Fruit fly (Drosophila melanogaster) whole organism, embryonic: ENCODE results near the gene SelT.
A peak's percentile ranks its signal among the peaks of the same experiment; 100 is the strongest.

Source experiments
- Ada2b ChIP-seq: fragments of 200-800 bp; sonication (Bioruptor generic); IDR thresholded peaks from 2 replicates; pipeline ENCODE4 v1.3.6; 2022; ENCODE audit warnings: missing biosample characterization, missing genetic modification characterization
- Aef1 ChIP-seq: fragments of 200-800 bp; sonication (Bioruptor generic); IDR thresholded peaks from 3 replicates; pipeline ENCODE4 v1.3.6; 2022; ENCODE audit warnings: missing biosample characterization, missing genetic modification characterization
- Antp ChIP-seq: fragments of 200-800 bp; sonication (Bioruptor generic); optimal IDR thresholded peaks from 3 replicates; lab custom pipeline; 2016; ENCODE audit warnings: missing biosample characterization, missing genetic modification characterization
- BtbVII ChIP-seq: fragments of 200-800 bp; sonication (Bioruptor generic); optimal IDR thresholded peaks from 3 replicates; lab custom pipeline; 2017; ENCODE audit warnings: missing biosample characterization, mild to moderate bottlenecking, missing genetic modification characterization
- CG10209 ChIP-seq: fragments of 200-800 bp; sonication (Bioruptor generic); optimal IDR thresholded peaks from 3 replicates; lab custom pipeline; 2017; ENCODE audit warnings: missing biosample characterization, mild to moderate bottlenecking, missing genetic modification characterization, missing genetic modification reagents
- CG10462 ChIP-seq: fragments of 200-800 bp; sonication (Bioruptor generic); optimal IDR thresholded peaks from 2 replicates; lab custom pipeline; 2016; ENCODE audit warnings: missing biosample characterization, missing genetic modification characterization
- CG10979 ChIP-seq: fragments of 200-800 bp; sonication (Bioruptor generic); optimal IDR thresholded peaks from 2 replicates; lab custom pipeline; 2018; ENCODE audit warnings: missing biosample characterization, mild to moderate bottlenecking, missing genetic modification characterization, moderate library complexity
- CG11560 ChIP-seq: fragments of 200-800 bp; sonication (Bioruptor generic); IDR thresholded peaks from 3 replicates; pipeline ENCODE4 v1.3.6; 2022; ENCODE audit warnings: missing biosample characterization, missing genetic modification characterization
- CG12155 ChIP-seq: fragments of 200-800 bp; sonication (Bioruptor generic); optimal IDR thresholded peaks from 3 replicates; lab custom pipeline; 2016; ENCODE audit warnings: missing biosample characterization, missing genetic modification characterization
- CG14965 ChIP-seq: fragments of 200-800 bp; sonication (Bioruptor generic); optimal IDR thresholded peaks from 2 replicates; lab custom pipeline; 2016; ENCODE audit warnings: missing biosample characterization, missing genetic modification characterization, borderline replicate concordance
- CG1603 ChIP-seq: fragments of 200-800 bp; sonication (Bioruptor generic); optimal IDR thresholded peaks from 2 replicates; lab custom pipeline; 2019; ENCODE audit warnings: missing biosample characterization, mild to moderate bottlenecking, missing genetic modification characterization, moderate library complexity
- CG16863 ChIP-seq: fragments of 200-800 bp; sonication (Bioruptor generic); optimal IDR thresholded peaks from 3 replicates; lab custom pipeline; 2016; ENCODE audit warnings: missing biosample characterization, missing genetic modification characterization
- CG18764 ChIP-seq: fragments of 200-800 bp; sonication (Bioruptor generic); optimal IDR thresholded peaks from 3 replicates; lab custom pipeline; 2016; ENCODE audit warnings: missing biosample characterization, missing genetic modification characterization
- CG2678 ChIP-seq: fragments of 200-800 bp; sonication (Bioruptor generic); optimal IDR thresholded peaks from 3 replicates; lab custom pipeline; 2019; ENCODE audit warnings: missing biosample characterization, mild to moderate bottlenecking, missing genetic modification characterization, moderate library complexity
- CG2712 ChIP-seq: fragments of 200-800 bp; optimal IDR thresholded peaks from 3 replicates; lab custom pipeline; 2019; ENCODE audit warnings: missing biosample characterization, mild to moderate bottlenecking, missing genetic modification characterization, moderate library complexity
- CG5180 ChIP-seq: fragments of 200-800 bp; sonication (Bioruptor generic); optimal IDR thresholded peaks from 3 replicates; lab custom pipeline; 2017; ENCODE audit warnings: missing biosample characterization, missing genetic modification characterization, mild to moderate bottlenecking, moderate library complexity, missing genetic modification reagents
- CG7928 ChIP-seq: fragments of 200-800 bp; sonication (Bioruptor generic); optimal IDR thresholded peaks from 2 replicates; lab custom pipeline; 2017; ENCODE audit warnings: missing biosample characterization, mild to moderate bottlenecking, missing genetic modification characterization
- CG8359 ChIP-seq: fragments of 200-800 bp; sonication (Bioruptor generic); optimal IDR thresholded peaks from 2 replicates; lab custom pipeline; 2017; ENCODE audit warnings: missing biosample characterization, mild to moderate bottlenecking, missing genetic modification characterization, borderline replicate concordance
- CG8388 ChIP-seq: fragments of 200-800 bp; sonication (Bioruptor generic); optimal IDR thresholded peaks from 2 replicates; lab custom pipeline; 2019; ENCODE audit warnings: missing biosample characterization, mild to moderate bottlenecking, missing genetic modification characterization, moderate library complexity
- CG8944 ChIP-seq: fragments of 200-800 bp; sonication (Bioruptor generic); optimal IDR thresholded peaks from 3 replicates; lab custom pipeline; 2016; ENCODE audit warnings: missing biosample characterization, missing genetic modification characterization
- CG9797 ChIP-seq: fragments of 200-800 bp; sonication (Bioruptor generic); optimal IDR thresholded peaks from 3 replicates; lab custom pipeline; 2018; ENCODE audit warnings: missing biosample characterization, mild to moderate bottlenecking, missing genetic modification characterization
- Chrac-16 ChIP-seq: fragments of 200-800 bp; sonication (Bioruptor generic); optimal IDR thresholded peaks from 3 replicates; lab custom pipeline; 2016; ENCODE audit warnings: missing biosample characterization, missing genetic modification characterization
- Deaf1 ChIP-seq: fragments of 200-800 bp; optimal IDR thresholded peaks from 3 replicates; lab custom pipeline; 2019; ENCODE audit warnings: missing biosample characterization, mild to moderate bottlenecking, missing genetic modification characterization, moderate library complexity
- Dip3 ChIP-seq: fragments of 200-800 bp; sonication (Bioruptor generic); optimal IDR thresholded peaks from 3 replicates; lab custom pipeline; 2016; ENCODE audit warnings: missing biosample characterization, missing genetic modification characterization
- Doc3 ChIP-seq: fragments of 200-800 bp; sonication (Bioruptor generic); IDR thresholded peaks from 3 replicates; pipeline ENCODE4 v1.3.6; 2022; ENCODE audit warnings: missing biosample characterization, missing genetic modification characterization; ENCODE audit not compliant: partially characterized antibody
- Ets65A ChIP-seq: fragments of 200-800 bp; sonication (Bioruptor generic); peaks from one replicate; lab custom pipeline; 2016; ENCODE audit warnings: missing biosample characterization, missing genetic modification characterization
- Fer2 ChIP-seq: fragments of 200-800 bp; sonication (Bioruptor generic); optimal IDR thresholded peaks from 2 replicates; lab custom pipeline; 2018; ENCODE audit warnings: missing biosample characterization, mild to moderate bottlenecking, missing genetic modification characterization, moderate library complexity
- GATAe ChIP-seq: fragments of 200-800 bp; sonication (Bioruptor generic); conservative IDR thresholded peaks from 2 replicates; pipeline ENCODE4 v1.3.6; 2022; ENCODE audit warnings: missing biosample characterization, missing genetic modification characterization
- HHEX ChIP-seq: fragments of 200-800 bp; sonication (Bioruptor generic); optimal IDR thresholded peaks from 3 replicates; lab custom pipeline; 2017; ENCODE audit warnings: missing biosample characterization, mild to moderate bottlenecking, missing genetic modification characterization, missing genetic modification reagents
- HLH3B ChIP-seq: fragments of 200-800 bp; sonication (Bioruptor generic); IDR thresholded peaks from 2 replicates; pipeline ENCODE4 v1.3.6; 2022; ENCODE audit warnings: missing biosample characterization, missing genetic modification characterization
- Mad ChIP-seq: fragments of 200-800 bp; sonication (Bioruptor generic); optimal IDR thresholded peaks from 2 replicates; lab custom pipeline; 2016; ENCODE audit warnings: missing biosample characterization, missing genetic modification characterization
- Mes4 ChIP-seq: fragments of 200-800 bp; sonication (Bioruptor generic); optimal IDR thresholded peaks from 2 replicates; lab custom pipeline; 2016; ENCODE audit warnings: missing biosample characterization, missing genetic modification characterization
- NFAT ChIP-seq: fragments of 200-800 bp; sonication (Bioruptor generic); IDR thresholded peaks from 2 replicates; pipeline ENCODE4 v1.3.6; 2022; ENCODE audit warnings: missing biosample characterization, missing genetic modification characterization
- Nf-YB ChIP-seq: fragments of 200-800 bp; sonication (Bioruptor generic); optimal IDR thresholded peaks from 3 replicates; lab custom pipeline; 2019; ENCODE audit warnings: missing biosample characterization, mild to moderate bottlenecking, missing genetic modification characterization, moderate library complexity
- Ptx1 ChIP-seq: fragments of 200-800 bp; sonication (Bioruptor generic); IDR thresholded peaks from 2 replicates; pipeline ENCODE4 v1.3.6; 2022; ENCODE audit warnings: missing biosample characterization, missing genetic modification characterization
- Sox102F ChIP-seq: fragments of 200-800 bp; sonication (Bioruptor generic); optimal IDR thresholded peaks from 2 replicates; lab custom pipeline; 2018; ENCODE audit warnings: missing biosample characterization, mild to moderate bottlenecking, missing genetic modification characterization, moderate library complexity
- Taf1 ChIP-seq: fragments of 200-800 bp; sonication (Bioruptor generic); IDR thresholded peaks from 2 replicates; pipeline ENCODE4 v1.3.6; 2022; ENCODE audit warnings: missing biosample characterization, missing genetic modification characterization
- Trl ChIP-seq, 3 experiments: fragments of >200 bp in 2 of 3; fragments of 200-800 bp in 1 of 3; sonication (Bioruptor generic) in 1 of 3; optimal IDR thresholded peaks; 2 replicates in 1 of 3; 3 replicates in 2 of 3; lab custom pipeline; 2016 to 2017; ENCODE audit warnings: missing biosample characterization in 1 of 3, missing genetic modification characterization in 1 of 3
- disco-r ChIP-seq: fragments of 200-800 bp; sonication (Bioruptor generic); optimal IDR thresholded peaks from 2 replicates; lab custom pipeline; 2016; ENCODE audit warnings: missing biosample characterization, missing genetic modification characterization
- gcm2 ChIP-seq: fragments of 200-800 bp; sonication (Bioruptor generic); optimal IDR thresholded peaks from 2 replicates; lab custom pipeline; 2016; ENCODE audit warnings: missing biosample characterization, missing genetic modification characterization
- ind ChIP-seq: fragments of 200-800 bp; sonication (Bioruptor generic); optimal IDR thresholded peaks from 3 replicates; lab custom pipeline; 2016; ENCODE audit warnings: missing biosample characterization, missing genetic modification characterization
- nau ChIP-seq: fragments of 200-800 bp; sonication (Bioruptor generic); optimal IDR thresholded peaks from 3 replicates; lab custom pipeline; 2017; ENCODE audit warnings: missing biosample characterization, mild to moderate bottlenecking, missing genetic modification characterization, missing genetic modification reagents
- pfk ChIP-seq: fragments of 200-800 bp; sonication (Bioruptor generic); optimal IDR thresholded peaks from 2 replicates; lab custom pipeline; 2018; ENCODE audit warnings: missing biosample characterization, mild to moderate bottlenecking, missing genetic modification characterization, moderate library complexity
- pho ChIP-seq: fragments of 200-800 bp; sonication (Bioruptor generic); optimal IDR thresholded peaks from 2 replicates; lab custom pipeline; 2016; ENCODE audit warnings: missing biosample characterization, missing genetic modification characterization
- pum ChIP-seq: fragments of 200-800 bp; sonication (Bioruptor generic); optimal IDR thresholded peaks from 2 replicates; lab custom pipeline; 2016; ENCODE audit warnings: missing biosample characterization, missing genetic modification characterization
- pzg ChIP-seq: fragments of 200-800 bp; sonication (Bioruptor generic); optimal IDR thresholded peaks from 3 replicates; lab custom pipeline; 2018; ENCODE audit warnings: missing biosample characterization, mild to moderate bottlenecking, missing genetic modification characterization, moderate library complexity
- rib ChIP-seq: fragments of 200-800 bp; sonication (Bioruptor generic); IDR thresholded peaks from 2 replicates; pipeline ENCODE4 v1.3.6; 2022; ENCODE audit warnings: missing biosample characterization, missing genetic modification characterization
- sisA ChIP-seq: fragments of 200-800 bp; sonication (Bioruptor generic); IDR thresholded peaks from 2 replicates; pipeline ENCODE4 v1.3.6; 2022; ENCODE audit warnings: missing biosample characterization, missing genetic modification characterization
- sr ChIP-seq: fragments of 200-800 bp; sonication (Bioruptor generic); IDR thresholded peaks from 3 replicates; pipeline ENCODE4 v1.3.6; 2022; ENCODE audit warnings: missing biosample characterization, missing genetic modification characterization
- tio ChIP-seq: fragments of 200-800 bp; sonication (Bioruptor generic); optimal IDR thresholded peaks from 2 replicates; lab custom pipeline; 2017; ENCODE audit warnings: missing biosample characterization, missing genetic modification characterization, inconsistent platforms
- zen2 ChIP-seq: fragments of 200-800 bp; sonication (Bioruptor generic); IDR thresholded peaks from 3 replicates; pipeline ENCODE4 v1.3.6; 2022; ENCODE audit warnings: missing biosample characterization, missing genetic modification characterization; ENCODE audit not compliant: partially characterized antibody

The SelT gene

dm6 chr2L:5043043-5043442, 32.3 kb downstream of the SelT start, which contains the start of the genes CG33995, CG44000 and CG44001 (continued):
- TF ChIP-seq Trl (optimal IDR thresholded peaks at IDR 0.05; lab: Kevin White, UChicago) (no peak), Trl (GFP tag; optimal IDR thresholded peaks at IDR 0.05; lab: Kevin White, UChicago) (peak; percentile 44), Dip3 (GFP tag; lab: Kevin White, UChicago) (peak; percentile 39), CG12155 (GFP tag; lab: Kevin White, UChicago) (peak; percentile 54), rib (GFP tag; lab: Robert Waterston, UW) (peak; percentile 77), sr (GFP tag; lab: Robert Waterston, UW) (no peak), sisA (GFP tag; lab: Robert Waterston, UW) (peak; percentile 22; the same call in 1 of the 2 replicates), HHEX (GFP tag; lab: Kevin White, UChicago) (no peak), HLH3B (GFP tag; lab: Robert Waterston, UW) (0 out of 2 replicates have a peak, but pooled peaks have one; percentile 5), BtbVII (no peak), CG14965 (no peak), NFAT (peak; percentile 71), CG8388 (no peak), Nf-YB (peak; percentile 9), CG7928 (GFP tag; lab: Kevin White, UChicago) (peak; percentile 99), CG1603 (tag; lab: Kevin White, UChicago) (peak; percentile 88), pfk (GFP tag; lab: Kevin White, UChicago) (no peak), Aef1 (no peak), CG16863 (peak; percentile 0), Ptx1 (GFP tag; lab: Robert Waterston, UW) (peak; percentile 49), GATAe (GFP tag; lab: Robert Waterston, UW) (no peak), Sox102F (GFP tag; lab: Kevin White, UChicago) (no peak), nau (no peak), tio (no peak), CG18764 (GFP tag; lab: Kevin White, UChicago) (peak; percentile 59), CG2678 (tag; lab: Kevin White, UChicago) (peak; percentile 31), pho (GFP tag; lab: Kevin White, UChicago) (peak; percentile 58), Ets65A (peak; percentile 96), CG8359 (GFP tag; lab: Kevin White, UChicago) (no peak), pzg (peak; percentile 97), CG11560 (tag; lab: Robert Waterston, UW) (no peak), Fer2 (tag; lab: Kevin White, UChicago) (no peak), disco-r (GFP tag; lab: Kevin White, UChicago) (no peak), Mes4 (GFP tag; lab: Kevin White, UChicago) (peak; percentile 11), pum (GFP tag; lab: Kevin White, UChicago) (peak; percentile 52), Antp (GFP tag; lab: Kevin White, UChicago) (peak; percentile 64), CG9797 (GFP tag; lab: Kevin White, UChicago) (peak; percentile 88), CG10979 (peak; percentile 7), gcm2 (GFP tag; lab: Kevin White, UChicago) (peak; percentile 38), CG10209 (GFP tag; lab: Kevin White, UChicago) (peak; percentile 17), Chrac-16 (GFP tag; lab: Kevin White, UChicago) (peak; percentile 34), Ada2b (GFP tag; lab: Robert Waterston, UW) (no peak), CG5180 (GFP tag; lab: Kevin White, UChicago) (no peak), CG8944 (GFP tag; lab: Kevin White, UChicago) (peak; percentile 48), zen2 (GFP tag; lab: Robert Waterston, UW) (no peak), Deaf1 (tag; lab: Kevin White, UChicago) (peak; percentile 17), CG2712 (tag; lab: Kevin White, UChicago) (peak; percentile 36), ind (GFP tag; lab: Kevin White, UChicago) (peak; percentile 51), Mad (GFP tag; lab: Kevin White, UChicago) (peak; percentile 72), Doc3 (no peak), Taf1 (no peak), CG10462 (GFP tag; lab: Kevin White, UChicago) (no peak)
